Fruit fly (Drosophila melanogaster) whole organism, wandering third instar larva: ENCODE results near the gene Ptp61F.

Source experiments
- Abd-B ChIP-seq: fragments of >200 bp; optimal IDR thresholded peaks from 2 replicates; lab custom pipeline; 2017; ENCODE audit warnings: missing biosample characterization, missing genetic modification characterization
- CG32264 ChIP-seq: fragments of 200-800 bp; sonication (Bioruptor generic); optimal IDR thresholded peaks from 2 replicates; lab custom pipeline; 2016; ENCODE audit warnings: missing biosample characterization, missing genetic modification characterization
- CG9705 ChIP-seq: fragments of 200-800 bp; sonication (Bioruptor generic); optimal IDR thresholded peaks from 2 replicates; lab custom pipeline; 2018; ENCODE audit warnings: missing biosample characterization, mild to moderate bottlenecking, missing genetic modification characterization
- CrebA ChIP-seq: fragments of 200-800 bp; sonication (Bioruptor generic); optimal IDR thresholded peaks from 2 replicates; lab custom pipeline; 2016; ENCODE audit warnings: missing biosample characterization, mild to moderate bottlenecking, missing genetic modification characterization, borderline replicate concordance
- Dfd ChIP-seq: fragments of >200 bp; optimal IDR thresholded peaks from 2 replicates; lab custom pipeline; 2017; ENCODE audit warnings: missing biosample characterization, missing genetic modification characterization
- Dif ChIP-seq: fragments of 200-275, 200-300 bp; sonication (Bioruptor generic); optimal IDR thresholded peaks from 2 replicates; lab custom pipeline; 2018; ENCODE audit warnings: missing biosample characterization, missing genetic modification characterization; ENCODE audit not compliant: partially characterized antibody
- GATAd ChIP-seq: sonication (Bioruptor generic); optimal IDR thresholded peaks from 2 replicates; lab custom pipeline; 2016; ENCODE audit warnings: missing biosample characterization, missing genetic modification characterization
- HLH106 ChIP-seq: fragments of 200-800 bp; optimal IDR thresholded peaks from 3 replicates; lab custom pipeline; 2019; ENCODE audit warnings: missing biosample characterization, mild to moderate bottlenecking, missing genetic modification characterization, moderate library complexity
- Hnf4 ChIP-seq: fragments of 200-800 bp; sonication (Bioruptor generic); optimal IDR thresholded peaks from 2 replicates; lab custom pipeline; 2016; ENCODE audit warnings: missing biosample characterization, mild to moderate bottlenecking, missing genetic modification characterization
- Hr78 ChIP-seq: fragments of >200 bp; optimal IDR thresholded peaks from 2 replicates; lab custom pipeline; 2017; ENCODE audit warnings: missing biosample characterization, missing genetic modification characterization
- Hr83 ChIP-seq: fragments of 200-300 bp; sonication (Bioruptor generic); optimal IDR thresholded peaks from 2 replicates; lab custom pipeline; 2016; ENCODE audit warnings: missing biosample characterization, mild to moderate bottlenecking, missing genetic modification characterization, moderate library complexity; ENCODE audit not compliant: poor library complexity, severe bottlenecking
- Jra ChIP-seq: sonication (Bioruptor generic); optimal IDR thresholded peaks from 2 replicates; lab custom pipeline; 2016; ENCODE audit warnings: missing biosample characterization, missing genetic modification characterization
- Mio ChIP-seq: sonication (Bioruptor generic); optimal IDR thresholded peaks from 2 replicates; lab custom pipeline; 2016; ENCODE audit warnings: missing biosample characterization, missing genetic modification characterization
- Myc ChIP-seq: fragments of >200 bp; optimal IDR thresholded peaks from 2 replicates; lab custom pipeline; 2017
- N ChIP-seq: fragments of >200 bp; optimal IDR thresholded peaks from 2 replicates; lab custom pipeline; 2018; ENCODE audit warnings: missing biosample characterization, missing external identifiers, missing genetic modification characterization
- OdsH ChIP-seq: fragments of 200-800 bp; sonication (Bioruptor generic); optimal IDR thresholded peaks from 2 replicates; lab custom pipeline; 2016; ENCODE audit warnings: missing biosample characterization, mild to moderate bottlenecking, missing genetic modification characterization
- Rel ChIP-seq, 2 experiments: fragments of 200-800 bp; sonication (Bioruptor generic) in 1 of 2; optimal IDR thresholded peaks; 2 replicates in 1 of 2; 3 replicates in 1 of 2; lab custom pipeline; 2016 to 2019; ENCODE audit warnings: mild to moderate bottlenecking in 2 of 2, missing biosample characterization in 2 of 2, missing genetic modification characterization in 2 of 2, moderate library complexity in 1 of 2
- Sp1 ChIP-seq: fragments of 200-800 bp; sonication (Bioruptor generic); optimal IDR thresholded peaks from 3 replicates; lab custom pipeline; 2019; ENCODE audit warnings: missing biosample characterization, mild to moderate bottlenecking, missing genetic modification characterization, moderate library complexity
- Vsx2 ChIP-seq: fragments of 200-300, 225-300 bp; sonication (Bioruptor generic); optimal IDR thresholded peaks from 2 replicates; lab custom pipeline; 2018; ENCODE audit warnings: missing biosample characterization, missing genetic modification characterization; ENCODE audit not compliant: partially characterized antibody
- br ChIP-seq: fragments of 200-800 bp; sonication (Bioruptor generic); optimal IDR thresholded peaks from 2 replicates; lab custom pipeline; 2016; ENCODE audit warnings: missing biosample characterization, missing genetic modification characterization
- brk ChIP-seq: fragments of 200-800 bp; sonication (Bioruptor generic); optimal IDR thresholded peaks from 2 replicates; lab custom pipeline; 2016; ENCODE audit warnings: missing biosample characterization, mild to moderate bottlenecking, missing genetic modification characterization
- dl ChIP-seq, 2 experiments: fragments of 175-275, 200-275 bp in 1 of 2; fragments of 200-275 bp in 1 of 2; sonication (Bioruptor generic); optimal IDR thresholded peaks; lab custom pipeline; 2018; ENCODE audit warnings: mild to moderate bottlenecking in 2 of 2, missing biosample characterization in 2 of 2, missing genetic modification characterization in 2 of 2, moderate library complexity in 2 of 2; ENCODE audit not compliant: partially characterized antibody in 2 of 2, insufficient read depth in 1 of 2
- dmrt93B ChIP-seq: fragments of 200-800 bp; sonication (Bioruptor generic); optimal IDR thresholded peaks from 2 replicates; lab custom pipeline; 2018; ENCODE audit warnings: missing biosample characterization, mild to moderate bottlenecking, missing genetic modification characterization
- dsf ChIP-seq: sonication (Bioruptor generic); optimal IDR thresholded peaks from 2 replicates; lab custom pipeline; 2016; ENCODE audit warnings: missing biosample characterization, missing genetic modification characterization, borderline replicate concordance
- ey ChIP-seq: fragments of 200-800 bp; sonication (Bioruptor generic); optimal IDR thresholded peaks from 2 replicates; lab custom pipeline; 2016; ENCODE audit warnings: missing biosample characterization, missing genetic modification characterization
- foxo ChIP-seq, 2 experiments: fragments of 200-800 bp; sonication (Bioruptor generic); optimal IDR thresholded peaks; 2 replicates in 1 of 2; 3 replicates in 1 of 2; lab custom pipeline; 2016 to 2017; ENCODE audit warnings: missing biosample characterization in 2 of 2, missing genetic modification characterization in 2 of 2
- fru ChIP-seq: fragments of 200-800 bp; sonication (Bioruptor generic); optimal IDR thresholded peaks from 3 replicates; lab custom pipeline; 2016; ENCODE audit warnings: missing biosample characterization, mild to moderate bottlenecking, missing genetic modification characterization
- h ChIP-seq: fragments of 200-800 bp; sonication (Bioruptor generic); optimal IDR thresholded peaks from 3 replicates; lab custom pipeline; 2016; ENCODE audit warnings: missing biosample characterization, mild to moderate bottlenecking, missing genetic modification characterization
- jim ChIP-seq: fragments of 175-275, 200-325 bp; sonication (Bioruptor generic); optimal IDR thresholded peaks from 2 replicates; lab custom pipeline; 2016; ENCODE audit warnings: missing biosample characterization, mild to moderate bottlenecking, missing genetic modification characterization
- lola ChIP-seq: fragments of >200 bp; optimal IDR thresholded peaks from 2 replicates; lab custom pipeline; 2017; ENCODE audit warnings: missing biosample characterization, missing genetic modification characterization
- pan ChIP-seq: fragments of >200 bp; optimal IDR thresholded peaks from 2 replicates; lab custom pipeline; 2017
- psq ChIP-seq: fragments of 200-800 bp; sonication (Bioruptor generic); optimal IDR thresholded peaks from 3 replicates; lab custom pipeline; 2017; ENCODE audit warnings: missing biosample characterization, mild to moderate bottlenecking, missing genetic modification characterization, moderate library complexity
- rgr ChIP-seq: fragments of 200-800 bp; sonication (Bioruptor generic); optimal IDR thresholded peaks from 3 replicates; lab custom pipeline; 2016; ENCODE audit warnings: missing biosample characterization, mild to moderate bottlenecking, missing genetic modification characterization
- sage ChIP-seq: fragments of 200-800 bp; sonication (Bioruptor generic); optimal IDR thresholded peaks from 2 replicates; lab custom pipeline; 2016; ENCODE audit warnings: missing biosample characterization, mild to moderate bottlenecking, missing genetic modification characterization
- sv ChIP-seq: fragments of 200-800 bp; sonication (Bioruptor generic); optimal IDR thresholded peaks from 3 replicates; lab custom pipeline; 2016; ENCODE audit warnings: missing biosample characterization, missing genetic modification characterization
- tai ChIP-seq: sonication (Bioruptor generic); optimal IDR thresholded peaks from 2 replicates; lab custom pipeline; 2016; ENCODE audit warnings: missing biosample characterization, missing genetic modification characterization
- woc ChIP-seq: sonication (Bioruptor generic); optimal IDR thresholded peaks from 2 replicates; lab custom pipeline; 2016; ENCODE audit warnings: missing biosample characterization, mild to moderate bottlenecking, missing genetic modification characterization

Ptp61F gene

dm6 chr3L:1350924-1351215 is 124.2 kb downstream of the Ptp61F start, which contains the start of gene CG9166:
TSS of gene CG9166 (plus strand) at chr3L:1351116.
- TF ChIP-seq br (GFP tag; lab: Kevin White, UChicago) (no peak), dmrt93B (GFP tag; lab: Kevin White, UChicago) (no peak), dsf (GFP tag; lab: Kevin White, UChicago) (no peak), Vsx2 (GFP tag; lab: Kevin White, UChicago) (no peak), Mio (no peak), Hnf4 (GFP tag; lab: Kevin White, UChicago) (no peak)

- TF ChIP-seq GATAd: no peak
- TF ChIP-seq Jra (GFP tag; lab: Kevin White, UChicago): peak; percentile 1
- peak; percentile 9 for TF ChIP-seq sage (GFP tag; lab: Kevin White, UChicago)
- TF ChIP-seq dsf (GFP tag; lab: Kevin White, UChicago): peak; percentile 46
- no peak for TF ChIP-seq CG9705 (GFP tag; lab: Kevin White, UChicago)
- peak; percentile 28 for TF ChIP-seq rgr
- TF ChIP-seq woc (GFP tag; lab: Kevin White, UChicago): peak; percentile 42
- TF ChIP-seq CrebA (GFP tag; lab: Kevin White, UChicago): no peak
- no peak for TF ChIP-seq pan
- TF ChIP-seq Hr83 (GFP tag; lab: Kevin White, UChicago): peak; percentile 22
- TF ChIP-seq Dfd (GFP tag; lab: Kevin White, UChicago): no peak
- TF ChIP-seq dl (GFP tag; optimal IDR thresholded peaks at IDR 0.05; lab: Kevin White, UChicago; ENCODE audit: insufficient read depth in 1 of 2, partially characterized antibody in 2 of 2): peak in 1 of 2 experiments; percentile 21
- no peak for TF ChIP-seq Myc (lab: Kevin White, UChicago)
- peak; percentile 32 for TF ChIP-seq fru (GFP tag; lab: Kevin White, UChicago)
- TF ChIP-seq h: peak; percentile 44
- TF ChIP-seq Dif (GFP tag; lab: Kevin White, UChicago): no peak
- TF ChIP-seq Vsx2 (GFP tag; lab: Kevin White, UChicago): no peak
- TF ChIP-seq dmrt93B (GFP tag; lab: Kevin White, UChicago): peak; percentile 11
- TF ChIP-seq brk (GFP tag; lab: Kevin White, UChicago): peak; percentile 73
- peak; percentile 76 for TF ChIP-seq Hnf4 (GFP tag; lab: Kevin White, UChicago)
- peak; percentile 65 for TF ChIP-seq N (GFP tag; lab: Kevin White, UChicago)
- TF ChIP-seq psq: no peak
- no peak for TF ChIP-seq Hr78 (GFP tag; lab: Kevin White, UChicago)
- no peak for TF ChIP-seq CG32264
- TF ChIP-seq Mio: no peak
- TF ChIP-seq br (GFP tag; lab: Kevin White, UChicago): peak; percentile 8
- TF ChIP-seq tai (GFP tag; lab: Kevin White, UChicago): no peak
- no peak for TF ChIP-seq lola (GFP tag; lab: Kevin White, UChicago)
- TF ChIP-seq Rel (GFP tag; optimal IDR thresholded peaks at IDR 0.05; lab: Kevin White, UChicago): no peak
- TF ChIP-seq Rel (tag; optimal IDR thresholded peaks at IDR 0.05; lab: Kevin White, UChicago): peak; percentile 1
- no peak for TF ChIP-seq jim (GFP tag; lab: Kevin White, UChicago)
- peak; percentile 38 for TF ChIP-seq ey (GFP tag; lab: Kevin White, UChicago)
- peak; percentile 60 for TF ChIP-seq HLH106 (tag; lab: Kevin White, UChicago)
- no peak for TF ChIP-seq sv (GFP tag; lab: Kevin White, UChicago)
- TF ChIP-seq Sp1 (GFP tag; lab: Kevin White, UChicago): peak; percentile 28
- peak in 1 of 2 experiments; percentile 62 for TF ChIP-seq foxo (GFP tag; optimal IDR thresholded peaks at IDR 0.05; lab: Kevin White, UChicago)
- TF ChIP-seq OdsH (GFP tag; lab: Kevin White, UChicago): no peak
- TF ChIP-seq Abd-B (GFP tag; lab: Kevin White, UChicago): no peak
Measured at dm6 chr3L:1349942-1350923, 124.8 kb downstream of the Ptp61F start.
